Worm (Caenorhabditis elegans): ENCODE measurements around the gene Y49E10.30.

Y49E10.30 gene

DNA sequence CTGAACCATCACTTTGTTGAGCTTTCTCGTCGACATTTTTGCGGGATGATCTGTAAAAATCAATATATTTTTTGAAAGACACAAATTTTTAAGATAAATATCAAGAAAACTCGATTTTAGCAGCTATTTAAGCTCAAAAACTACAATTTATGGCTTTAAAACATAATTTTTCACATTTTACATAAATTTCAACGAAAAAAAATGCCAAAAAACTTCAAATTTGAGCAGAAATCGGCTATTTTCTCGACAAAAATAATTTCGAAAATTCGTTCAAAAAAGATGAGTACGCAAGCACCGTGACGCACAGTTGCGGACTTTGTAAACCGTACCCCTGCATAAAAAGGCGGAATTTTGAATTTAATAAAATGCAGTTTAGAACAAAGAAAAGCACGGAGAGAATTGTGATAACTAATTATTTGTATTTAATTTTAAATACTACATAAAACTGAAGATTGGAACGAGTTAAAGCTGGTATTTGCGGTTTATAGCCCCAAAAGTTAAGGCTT, 42.9 kb downstream of the Y49E10.30 start, which contains the start of gene snr-6 (continued):
- TF ChIP-seq lin-29 (GFP tag; IDR thresholded peaks at IDR 0.05): no peak
- TF ChIP-seq R02D3.7 (tag; optimal IDR thresholded peaks at IDR 0.05): no peak
- TF ChIP-seq hlh-11 (tag; optimal IDR thresholded peaks at IDR 0.05): peak; percentile 6
- TF ChIP-seq lin-13 (GFP tag; optimal IDR thresholded peaks at IDR 0.05): peak; percentile 33
- TF ChIP-seq lsy-2 (tag; optimal IDR thresholded peaks at IDR 0.05): peak; percentile 91 to 99
- TF ChIP-seq lin-38 (GFP tag; IDR thresholded peaks at IDR 0.05): peak; percentile 65
- 0 out of 2 replicates have a peak, but pooled peaks have one; percentile 15 for TF ChIP-seq pha-4 (GFP tag; IDR thresholded peaks at IDR 0.05)
- TF ChIP-seq pha-4 (tag; optimal IDR thresholded peaks at IDR 0.05): peak; percentile 15
- TF ChIP-seq fkh-10 (GFP tag; optimal IDR thresholded peaks at IDR 0.05): no peak
- TF ChIP-seq ceh-44 (GFP tag; IDR thresholded peaks at IDR 0.05): no peak
- peak; percentile 84 for TF ChIP-seq mes-2 (tag; optimal IDR thresholded peaks at IDR 0.05; ENCODE audit: poor library complexity, severe bottlenecking)
- TF ChIP-seq dpl-1 (GFP tag; optimal IDR thresholded peaks at IDR 0.05): peak; percentile 97

DNA sequence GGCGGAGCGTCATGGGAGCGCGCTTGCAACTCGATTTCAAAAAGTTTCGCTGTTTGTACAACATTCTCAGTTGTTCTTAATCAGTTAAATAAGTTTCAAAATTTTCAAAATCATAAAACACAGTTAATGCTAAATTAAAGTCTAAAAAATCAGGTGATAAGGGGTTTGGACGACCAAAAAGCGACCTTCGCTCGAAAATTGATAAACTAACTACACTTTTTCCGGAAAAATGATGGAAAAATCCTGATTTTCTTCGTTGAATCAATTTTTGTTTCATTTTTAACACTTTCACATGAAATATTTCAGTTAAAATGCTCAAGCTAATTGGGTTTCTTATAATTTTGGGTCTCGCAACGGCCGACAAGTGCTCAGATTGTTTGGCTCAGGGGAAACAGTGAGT, 43.5 kb downstream of the Y49E10.30 start, which contains the start of gene Y49E10.16:
TSS of gene Y49E10.16 (plus strand) at position 301 of the 400 bp plus-strand sequence.
- TF ChIP-seq daf-16 (GFP tag; optimal IDR thresholded peaks at IDR 0.05) (no peak), daf-16 (tag; optimal IDR thresholded peaks at IDR 0.05) (peak; percentile 17), dmd-9 (GFP tag; IDR thresholded peaks at IDR 0.05) (no peak), pqm-1 (tag; optimal IDR thresholded peaks at IDR 0.05) (peak; percentile 32)

DNA sequence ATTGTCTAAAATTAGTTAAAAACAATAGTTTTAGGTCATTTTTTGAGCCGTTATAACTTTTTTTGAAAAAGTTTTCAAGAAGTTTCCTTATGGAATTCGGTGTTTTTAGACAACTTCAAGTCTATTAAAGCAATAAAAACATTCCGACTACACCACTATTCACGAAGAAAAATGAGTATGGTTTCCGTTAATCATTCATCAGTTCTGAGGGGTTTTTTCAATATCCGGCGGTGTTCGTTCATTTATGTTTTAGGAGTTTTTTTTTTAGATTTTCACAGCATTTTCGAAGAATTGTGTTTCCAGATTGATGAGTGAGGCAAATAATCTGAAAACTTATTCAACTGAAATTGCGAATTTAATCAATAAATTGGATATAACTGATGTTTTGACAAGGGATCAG, 47.4 kb downstream of the Y49E10.30 start, which contains the start of gene Y49E10.27:
TSS of gene Y49E10.27 (plus strand) at position 301 of the 400 bp plus-strand sequence.
- TF ChIP-seq Y105C5A.15 (GFP tag; IDR thresholded peaks at IDR 0.05) (no peak), lir-3 (tag; optimal IDR thresholded peaks at IDR 0.05) (no peak), F49E8.2 (tag; optimal IDR thresholded peaks at IDR 0.05; ENCODE audit: borderline replicate concordance) (no peak), rbr-2 (tag; optimal IDR thresholded peaks at IDR 0.05) (no peak), arid-1 (GFP tag; conservative IDR thresholded peaks at IDR 0.05) (no peak), mxl-3 (GFP tag; optimal IDR thresholded peaks at IDR 0.05) (no peak), aly-2 (tag; optimal IDR thresholded peaks at IDR 0.05) (no peak), nhr-25 (tag; optimal IDR thresholded peaks at IDR 0.05; ENCODE audit: borderline replicate concordance, insufficient read depth) (no peak), dmd-8 (GFP tag; IDR thresholded peaks at IDR 0.05) (no peak), F44E2.7 (GFP tag; IDR thresholded peaks at IDR 0.05) (no peak), D1046.2 (GFP tag; IDR thresholded peaks at IDR 0.05) (no peak), duxl-1 (tag; optimal IDR thresholded peaks at IDR 0.05; ENCODE audit: poor library complexity) (no peak), lsy-2 (tag; optimal IDR thresholded peaks at IDR 0.05) (no peak), F37D6.2 (tag; optimal IDR thresholded peaks at IDR 0.05) (no peak), egl-27 (tag; optimal IDR thresholded peaks at IDR 0.05) (no peak), F10B5.3 (tag; optimal IDR thresholded peaks at IDR 0.05) (no peak)

DNA sequence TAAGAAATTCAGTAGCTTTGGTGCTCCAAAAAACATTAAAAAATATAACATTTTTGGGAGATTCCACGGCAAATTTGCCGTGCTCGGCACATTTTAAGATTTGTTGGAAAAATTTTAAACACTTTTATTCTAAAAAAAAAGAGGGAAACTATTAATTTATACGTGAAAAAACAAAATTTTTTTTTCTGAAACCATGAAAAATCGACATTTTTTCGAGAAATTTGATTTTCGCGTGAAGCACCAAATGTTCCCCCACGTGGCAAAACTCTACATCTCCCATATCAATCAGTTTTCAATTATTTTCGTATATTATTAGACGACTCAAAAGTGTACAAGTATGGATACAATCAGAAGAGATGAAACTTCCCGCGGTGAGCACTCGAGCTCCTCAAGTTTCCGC, 49.5 kb downstream of the Y49E10.30 start, which contains the start of gene fbxa-218:
TSS of gene fbxa-218 (plus strand) at position 301 of the 400 bp plus-strand sequence.
- TF ChIP-seq F44E2.7 (GFP tag; IDR thresholded peaks at IDR 0.05) (no peak), vab-7 (GFP tag; IDR thresholded peaks at IDR 0.05) (no peak), nhr-48 (tag; optimal IDR thresholded peaks at IDR 0.05) (no peak), ztf-11 (tag; optimal IDR thresholded peaks at IDR 0.05) (no peak), tag-97 (GFP tag; IDR thresholded peaks at IDR 0.05) (no peak), spr-3 (GFP tag; optimal IDR thresholded peaks at IDR 0.05) (no peak), hmg-1.1 (GFP tag; IDR thresholded peaks at IDR 0.05) (no peak), cey-2 (tag; optimal IDR thresholded peaks at IDR 0.05; ENCODE audit: borderline replicate concordance, insufficient read depth) (no peak), lin-1 (GFP tag; IDR thresholded peaks at IDR 0.05) (no peak), Y75B8A.6 (GFP tag; IDR thresholded peaks at IDR 0.05) (no peak), ceh-44 (GFP tag; IDR thresholded peaks at IDR 0.05) (no peak), skn-1 (tag; optimal IDR thresholded peaks at IDR 0.05) (no peak), T26A8.4 (GFP tag; IDR thresholded peaks at IDR 0.05) (no peak)

Data from whole organism, L4 larva.